Worm (Caenorhabditis elegans) whole organism, midembryonic: ENCODE results near the gene lam-1.

Source experiments
- T22C8.4 ChIP-seq: fragments of 200-800 bp; sonication (Bioruptor generic); IDR thresholded peaks from 2 replicates; pipeline ENCODE4 v1.3.6; 2022; ENCODE audit warnings: missing genetic modification characterization, missing compliant biosample characterization
- cog-1 ChIP-seq: sonication (generic microtip); optimal IDR thresholded peaks from 2 replicates; lab custom pipeline; 2016; ENCODE audit warnings: missing genetic modification characterization, missing compliant biosample characterization
- flt-1 ChIP-seq: fragments of 200-800 bp; sonication (Bioruptor generic); IDR thresholded peaks from 2 replicates; pipeline ENCODE4 v1.3.6; 2022; ENCODE audit warnings: missing genetic modification characterization, missing compliant biosample characterization
- klf-2 ChIP-seq: fragments of 200-800 bp; sonication (Bioruptor generic); conservative IDR thresholded peaks from 2 replicates; pipeline ENCODE4 v1.3.6; 2022; ENCODE audit warnings: missing genetic modification reagents, missing genetic modification characterization, missing compliant biosample characterization
- med-1 ChIP-seq: sonication (generic microtip); optimal IDR thresholded peaks from 2 replicates; lab custom pipeline; 2017; ENCODE audit warnings: missing genetic modification characterization, mild to moderate bottlenecking, missing compliant biosample characterization, antibody characterized with exemption, missing genetic modification reagents; ENCODE audit not compliant: insufficient read depth
- ref-1 ChIP-seq: fragments of 200-800 bp; sonication (Bioruptor generic); conservative IDR thresholded peaks from 2 replicates; pipeline ENCODE4 v1.3.6; 2022; ENCODE audit warnings: missing genetic modification reagents, missing genetic modification characterization, missing compliant biosample characterization
- tab-1 ChIP-seq: fragments of 200-800 bp; sonication (Bioruptor generic); IDR thresholded peaks from 2 replicates; pipeline ENCODE4 v1.3.6; 2022; ENCODE audit warnings: missing genetic modification characterization, missing compliant biosample characterization
- ztf-23 ChIP-seq: fragments of 200-800 bp; sonication (Bioruptor generic); IDR thresholded peaks from 2 replicates; pipeline ENCODE4 v1.3.6; 2022; ENCODE audit warnings: missing genetic modification reagents, missing genetic modification characterization, missing compliant biosample characterization
- ztf-29 ChIP-seq: fragments of 200-800 bp; sonication (Bioruptor generic); IDR thresholded peaks from 2 replicates; pipeline ENCODE4 v1.3.6; 2022; ENCODE audit warnings: missing genetic modification reagents, missing genetic modification characterization, missing compliant biosample characterization

lam-1 gene

ce11 chrIV:5173032-5173431, at the start of gene lam-1:
Gene lam-1 (plus strand): TSS chrIV:5173332.
- no peak for TF ChIP-seq tab-1 (GFP tag; lab: Robert Waterston, UW)
- 0 out of 2 replicates have a peak, but pooled peaks have one; percentile 40 for TF ChIP-seq flt-1 (GFP tag; lab: Robert Waterston, UW)

ce11 chrIV:5131781-5132180, 41.4 kb upstream of the lam-1 start:
- TF ChIP-seq med-1 (GFP tag; lab: Kevin White, UChicago): no peak
- TF ChIP-seq flt-1 (GFP tag; lab: Robert Waterston, UW): no peak
- TF ChIP-seq klf-2: no peak
- no peak for TF ChIP-seq ztf-23
- no peak for TF ChIP-seq T22C8.4 (GFP tag; lab: Robert Waterston, UW)
- no peak for TF ChIP-seq cog-1 (tag; lab: Kevin White, UChicago)
- no peak for TF ChIP-seq ref-1 (GFP tag; lab: Robert Waterston, UW)
- TF ChIP-seq tab-1 (GFP tag; lab: Robert Waterston, UW): no peak
- no peak for TF ChIP-seq ztf-29

DNA sequence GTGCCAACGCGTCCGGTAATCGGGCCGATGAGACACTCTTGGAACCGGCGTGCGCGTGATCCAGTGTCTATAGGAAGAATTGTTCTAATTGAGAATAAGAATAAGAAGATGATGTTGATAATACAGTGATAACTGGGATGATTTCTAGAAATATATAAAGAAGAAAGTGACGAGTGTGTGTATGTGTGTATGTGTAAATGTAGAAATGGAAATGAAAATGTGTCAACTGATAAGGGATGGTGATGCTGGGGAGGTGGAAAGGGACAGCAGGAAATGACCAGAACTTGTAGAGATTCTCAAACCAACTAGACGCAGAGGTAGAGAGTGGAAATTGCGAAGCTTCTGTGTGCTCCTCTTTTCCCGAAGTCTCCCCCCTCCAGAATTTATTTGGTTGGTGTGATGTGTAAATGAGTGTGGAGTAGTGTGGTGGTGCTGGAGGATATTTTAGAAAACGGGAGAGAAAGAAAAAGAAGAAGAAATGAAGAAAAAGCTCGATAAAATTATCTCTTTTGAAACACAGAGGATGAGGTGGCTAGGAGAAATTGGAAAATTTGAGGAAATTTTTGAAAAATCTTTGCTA, 39.3 kb upstream of the lam-1 start:
- TF ChIP-seq klf-2 (no peak), ref-1 (GFP tag; lab: Robert Waterston, UW) (0 out of 2 replicates have a peak, but pooled peaks have one; percentile 22)

ce11 chrIV:5134798-5135197, 38.3 kb upstream of the lam-1 start:
- TF ChIP-seq tab-1 (GFP tag; lab: Robert Waterston, UW) (no peak), ref-1 (GFP tag; lab: Robert Waterston, UW) (no peak), T22C8.4 (GFP tag; lab: Robert Waterston, UW) (no peak)

ce11 chrIV:5136523-5136922, 36.6 kb upstream of the lam-1 start:
- TF ChIP-seq ref-1 (GFP tag; lab: Robert Waterston, UW): no peak
- TF ChIP-seq ztf-29: no peak
- TF ChIP-seq flt-1 (GFP tag; lab: Robert Waterston, UW): no peak
- TF ChIP-seq klf-2: no peak
- TF ChIP-seq ztf-23: no peak
- no peak for TF ChIP-seq med-1 (GFP tag; lab: Kevin White, UChicago)
- TF ChIP-seq T22C8.4 (GFP tag; lab: Robert Waterston, UW): no peak
- TF ChIP-seq cog-1 (tag; lab: Kevin White, UChicago): no peak
- TF ChIP-seq tab-1 (GFP tag; lab: Robert Waterston, UW): no peak

ce11 chrIV:5137809-5138208, 35.3 kb upstream of the lam-1 start:
- no peak for TF ChIP-seq klf-2
- no peak for TF ChIP-seq T22C8.4 (GFP tag; lab: Robert Waterston, UW)
- no peak for TF ChIP-seq ztf-29
- TF ChIP-seq med-1 (GFP tag; lab: Kevin White, UChicago): no peak
- no peak for TF ChIP-seq cog-1 (tag; lab: Kevin White, UChicago)

- no peak for TF ChIP-seq med-1 (GFP tag; lab: Kevin White, UChicago)
- TF ChIP-seq ztf-29: no peak
- no peak for TF ChIP-seq flt-1 (GFP tag; lab: Robert Waterston, UW)
- TF ChIP-seq ztf-23: no peak
- TF ChIP-seq ref-1 (GFP tag; lab: Robert Waterston, UW): no peak
- TF ChIP-seq cog-1 (tag; lab: Kevin White, UChicago): no peak
- no peak for TF ChIP-seq T22C8.4 (GFP tag; lab: Robert Waterston, UW)
- TF ChIP-seq klf-2: no peak
- TF ChIP-seq tab-1 (GFP tag; lab: Robert Waterston, UW): no peak
Observed at ce11 chrIV:5139189-5139588, 33.9 kb upstream of the lam-1 start.

ce11 chrIV:5139972-5140371, 33.2 kb upstream of the lam-1 start:
- no peak for TF ChIP-seq med-1 (GFP tag; lab: Kevin White, UChicago)
- TF ChIP-seq ztf-23: no peak
- TF ChIP-seq ref-1 (GFP tag; lab: Robert Waterston, UW): no peak
- no peak for TF ChIP-seq flt-1 (GFP tag; lab: Robert Waterston, UW)
- no peak for TF ChIP-seq tab-1 (GFP tag; lab: Robert Waterston, UW)
- no peak for TF ChIP-seq T22C8.4 (GFP tag; lab: Robert Waterston, UW)
- no peak for TF ChIP-seq ztf-29
- TF ChIP-seq cog-1 (tag; lab: Kevin White, UChicago): no peak
- TF ChIP-seq klf-2: no peak

- TF ChIP-seq ztf-23 (no peak), cog-1 (tag; lab: Kevin White, UChicago) (no peak), med-1 (GFP tag; lab: Kevin White, UChicago) (no peak), ref-1 (GFP tag; lab: Robert Waterston, UW) (no peak), ztf-29 (no peak), flt-1 (GFP tag; lab: Robert Waterston, UW) (no peak), T22C8.4 (GFP tag; lab: Robert Waterston, UW) (no peak), tab-1 (GFP tag; lab: Robert Waterston, UW) (no peak), klf-2 (no peak)
Observed at ce11 chrIV:5149793-5150192, 23.3 kb upstream of the lam-1 start, which contains the start of gene C24D10.5. Gene C24D10.5 (plus strand): TSS chrIV:5150093.

ce11 chrIV:5152391-5152790, 20.7 kb upstream of the lam-1 start, which contains the start of gene soc-2:
Gene soc-2 (minus strand): TSS chrIV:5152491.
- no peak for TF ChIP-seq cog-1 (tag; lab: Kevin White, UChicago)
- no peak for TF ChIP-seq med-1 (GFP tag; lab: Kevin White, UChicago)
- no peak for TF ChIP-seq tab-1 (GFP tag; lab: Robert Waterston, UW)
- no peak for TF ChIP-seq ref-1 (GFP tag; lab: Robert Waterston, UW)
- TF ChIP-seq ztf-23: no peak
- no peak for TF ChIP-seq ztf-29
- no peak for TF ChIP-seq flt-1 (GFP tag; lab: Robert Waterston, UW)
- TF ChIP-seq T22C8.4 (GFP tag; lab: Robert Waterston, UW): no peak
- TF ChIP-seq klf-2: no peak
